Fruit fly (Drosophila melanogaster): ENCODE results near the gene CG33777.
A peak's percentile ranks its signal among the peaks of the same experiment; 100 is the strongest.

The CG33777 gene

DNA sequence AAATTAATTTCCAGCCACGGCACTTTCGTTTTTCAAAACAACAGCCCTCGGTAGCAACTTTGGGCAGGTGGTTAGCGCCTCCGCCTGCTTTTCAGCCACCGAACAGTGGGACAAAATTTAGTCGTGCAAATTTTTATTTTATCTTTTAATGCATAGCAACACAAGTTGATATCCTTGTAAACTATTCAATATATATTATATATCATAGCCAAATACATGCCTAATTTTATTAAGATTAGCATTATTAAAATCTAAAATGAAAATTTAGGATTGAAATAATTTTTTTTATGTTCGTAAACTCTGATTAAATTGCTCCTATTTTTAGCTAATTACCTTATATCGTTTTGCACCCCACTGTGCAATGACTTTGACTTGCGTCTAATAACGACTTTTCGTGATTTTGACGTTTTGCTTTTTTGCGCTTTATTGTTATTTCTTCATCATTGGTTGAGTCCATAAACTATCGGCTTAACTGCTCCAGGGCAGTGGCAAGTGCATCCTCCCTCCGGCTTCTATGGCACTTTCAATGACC is 46.0 kb downstream of the CG33777 start (continued):
- TF ChIP-seq jing (GFP tag; optimal IDR thresholded peaks at IDR 0.05) = no peak
- TF ChIP-seq CG8944 (GFP tag; optimal IDR thresholded peaks at IDR 0.05) = no peak
- TF ChIP-seq grau (tag; optimal IDR thresholded peaks at IDR 0.05) = peak; percentile 60
- no peak for TF ChIP-seq zfh2 (GFP tag; optimal IDR thresholded peaks at IDR 0.05)
- TF ChIP-seq CoRest (tag; optimal IDR thresholded peaks at IDR 0.05) = peak; percentile 40
- TF ChIP-seq Hsf (GFP tag; optimal IDR thresholded peaks at IDR 0.05) = no peak
- no peak for TF ChIP-seq tll (GFP tag; optimal IDR thresholded peaks at IDR 0.05)
- no peak for TF ChIP-seq pita (GFP tag; optimal IDR thresholded peaks at IDR 0.05)
- no peak for TF ChIP-seq CG13624 (GFP tag; optimal IDR thresholded peaks at IDR 0.05)
- no peak for TF ChIP-seq CG13296 (GFP tag; optimal IDR thresholded peaks at IDR 0.05)
- TF ChIP-seq emc (GFP tag; optimal IDR thresholded peaks at IDR 0.05) = no peak
- TF ChIP-seq ssp (GFP tag; IDR thresholded peaks at IDR 0.05) = no peak
- no peak for TF ChIP-seq sima (GFP tag; optimal IDR thresholded peaks at IDR 0.05)
- no peak for TF ChIP-seq inv (GFP tag; IDR thresholded peaks at IDR 0.05; ENCODE audit: partially characterized antibody)
- TF ChIP-seq HLH54F (GFP tag; optimal IDR thresholded peaks at IDR 0.05) = no peak
- TF ChIP-seq CG4820 (GFP tag; optimal IDR thresholded peaks at IDR 0.05) = no peak
- TF ChIP-seq salm (tag; optimal IDR thresholded peaks at IDR 0.05) = no peak
- no peak for TF ChIP-seq Bgb (GFP tag; IDR thresholded peaks at IDR 0.05; ENCODE audit: partially characterized antibody)
- TF ChIP-seq da (GFP tag; optimal IDR thresholded peaks at IDR 0.05) = no peak
- TF ChIP-seq toy (GFP tag; IDR thresholded peaks at IDR 0.05) = no peak
- TF ChIP-seq Gug (GFP tag; IDR thresholded peaks at IDR 0.05) = no peak
- TF ChIP-seq row (GFP tag; IDR thresholded peaks at IDR 0.05) = 0 out of 3 replicates have a peak, but pooled peaks have one; percentile 32
- TF ChIP-seq B-H1 (GFP tag; IDR thresholded peaks at IDR 0.05) = no peak
- TF ChIP-seq CG17912 (GFP tag; optimal IDR thresholded peaks at IDR 0.05) = no peak
- no peak for TF ChIP-seq pfk (GFP tag; optimal IDR thresholded peaks at IDR 0.05)
- TF ChIP-seq Stat92E (GFP tag; optimal IDR thresholded peaks at IDR 0.05) = no peak
- TF ChIP-seq NFAT (GFP tag; IDR thresholded peaks at IDR 0.05) = no peak
- no peak for TF ChIP-seq CG15696 (tag; optimal IDR thresholded peaks at IDR 0.05)
- TF ChIP-seq CG11695 (GFP tag; IDR thresholded peaks at IDR 0.05) = 0 out of 3 replicates have a peak, but pooled peaks have one; percentile 11
- peak; percentile 59 for TF ChIP-seq gem (tag; optimal IDR thresholded peaks at IDR 0.05)
- TF ChIP-seq ken (GFP tag; IDR thresholded peaks at IDR 0.05) = no peak
- no peak for TF ChIP-seq CG34376 (GFP tag; optimal IDR thresholded peaks at IDR 0.05)
- TF ChIP-seq oc (tag; optimal IDR thresholded peaks at IDR 0.05) = peak; percentile 31
- no peak for TF ChIP-seq sens-2 (GFP tag; IDR thresholded peaks at IDR 0.05)

DNA sequence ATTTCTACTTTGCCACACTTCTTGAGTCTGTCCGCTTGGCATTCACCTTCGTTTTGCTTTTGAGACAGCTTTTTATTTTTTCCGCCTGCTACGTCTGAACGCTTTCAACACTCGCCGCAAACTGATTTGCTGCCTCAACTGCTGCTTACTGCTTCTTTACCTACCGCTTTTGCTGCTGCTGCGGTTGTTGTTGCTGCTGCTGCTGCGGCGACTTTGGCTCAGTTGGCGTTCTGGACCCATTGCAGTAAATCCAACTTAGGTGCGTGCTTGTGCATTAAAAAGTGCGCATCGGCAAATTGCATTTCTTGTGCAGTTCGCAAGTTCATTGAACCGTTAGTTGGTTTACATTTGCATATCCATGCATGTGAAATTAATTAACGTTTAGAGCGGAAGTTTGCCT is 46.7 kb downstream of the CG33777 start, which contains the start of gene NT1:
Gene NT1, minus strand, starts transcription at position 127 of the 400 bp plus-strand sequence.
- TF ChIP-seq Fer1 (GFP tag; optimal IDR thresholded peaks at IDR 0.05) = no peak
- no peak for TF ChIP-seq disco-r (GFP tag; optimal IDR thresholded peaks at IDR 0.05)
- TF ChIP-seq Drgx (GFP tag; IDR thresholded peaks at IDR 0.05) = 0 out of 2 replicates have a peak, but pooled peaks have one; percentile 13
- no peak for TF ChIP-seq CG7745 (tag; optimal IDR thresholded peaks at IDR 0.05)
- no peak for TF ChIP-seq cato (GFP tag; optimal IDR thresholded peaks at IDR 0.05; ENCODE audit: borderline replicate concordance)
- TF ChIP-seq Atf6 (GFP tag; IDR thresholded peaks at IDR 0.05) = no peak
- TF ChIP-seq sr (GFP tag; IDR thresholded peaks at IDR 0.05) = 0 out of 3 replicates have a peak, but pooled peaks have one; percentile 25
- TF ChIP-seq trem (tag; optimal IDR thresholded peaks at IDR 0.05) = no peak
- TF ChIP-seq knrl (GFP tag; IDR thresholded peaks at IDR 0.05; ENCODE audit: partially characterized antibody) = no peak
- TF ChIP-seq Awh (GFP tag; IDR thresholded peaks at IDR 0.05) = peak; percentile 15; the same call in 1 of the 2 replicates
- no peak for TF ChIP-seq tgo (GFP tag; IDR thresholded peaks at IDR 0.05)
- no peak for TF ChIP-seq hb (GFP tag; IDR thresholded peaks at IDR 0.05; ENCODE audit: partially characterized antibody)
- peak in 1 of 2 experiments; percentile 50 for TF ChIP-seq Dfd (GFP tag; optimal IDR thresholded peaks at IDR 0.05)
- TF ChIP-seq CG18262 (tag; optimal IDR thresholded peaks at IDR 0.05) = no peak
- no peak for TF ChIP-seq CG12071 (GFP tag; optimal IDR thresholded peaks at IDR 0.05)

All from whole organism, embryonic.